Worm (Caenorhabditis elegans) whole organism, midembryonic: Measurements from ENCODE around the gene H38K22.7.

ENCODE experiments used
- T22C8.4 ChIP-seq: fragments of 200-800 bp; sonication (Bioruptor generic); IDR thresholded peaks from 2 replicates; pipeline ENCODE4 v1.3.6; 2022; ENCODE audit warnings: missing genetic modification characterization, missing compliant biosample characterization
- cog-1 ChIP-seq: sonication (generic microtip); optimal IDR thresholded peaks from 2 replicates; lab custom pipeline; 2016; ENCODE audit warnings: missing genetic modification characterization, missing compliant biosample characterization
- flt-1 ChIP-seq: fragments of 200-800 bp; sonication (Bioruptor generic); IDR thresholded peaks from 2 replicates; pipeline ENCODE4 v1.3.6; 2022; ENCODE audit warnings: missing genetic modification characterization, missing compliant biosample characterization
- klf-2 ChIP-seq: fragments of 200-800 bp; sonication (Bioruptor generic); conservative IDR thresholded peaks from 2 replicates; pipeline ENCODE4 v1.3.6; 2022; ENCODE audit warnings: missing genetic modification reagents, missing genetic modification characterization, missing compliant biosample characterization
- med-1 ChIP-seq: sonication (generic microtip); optimal IDR thresholded peaks from 2 replicates; lab custom pipeline; 2017; ENCODE audit warnings: missing genetic modification characterization, mild to moderate bottlenecking, missing compliant biosample characterization, antibody characterized with exemption, missing genetic modification reagents; ENCODE audit not compliant: insufficient read depth
- tab-1 ChIP-seq: fragments of 200-800 bp; sonication (Bioruptor generic); IDR thresholded peaks from 2 replicates; pipeline ENCODE4 v1.3.6; 2022; ENCODE audit warnings: missing genetic modification characterization, missing compliant biosample characterization
- ztf-23 ChIP-seq: fragments of 200-800 bp; sonication (Bioruptor generic); IDR thresholded peaks from 2 replicates; pipeline ENCODE4 v1.3.6; 2022; ENCODE audit warnings: missing genetic modification reagents, missing genetic modification characterization, missing compliant biosample characterization
- ztf-29 ChIP-seq: fragments of 200-800 bp; sonication (Bioruptor generic); IDR thresholded peaks from 2 replicates; pipeline ENCODE4 v1.3.6; 2022; ENCODE audit warnings: missing genetic modification reagents, missing genetic modification characterization, missing compliant biosample characterization

ce11 chrIII:4278203-4278602 is 43.3 kb upstream of the H38K22.7 start:
- TF ChIP-seq cog-1 (tag; lab: Kevin White, UChicago), result no peak
- TF ChIP-seq tab-1 (GFP tag; lab: Robert Waterston, UW), result no peak
- no peak for TF ChIP-seq ztf-29
- no peak for TF ChIP-seq T22C8.4 (GFP tag; lab: Robert Waterston, UW)
- TF ChIP-seq med-1 (GFP tag; lab: Kevin White, UChicago), result no peak
- TF ChIP-seq klf-2, result no peak
- TF ChIP-seq ztf-23, result no peak
- 0 out of 2 replicates have a peak, but pooled peaks have one; percentile 45 for TF ChIP-seq flt-1 (GFP tag; lab: Robert Waterston, UW)
